Worm (Caenorhabditis elegans) whole organism, L1 larva: ENCODE measurements around the gene T19C3.5.

Source experiments
- C04F5.9 ChIP-seq: sonication (generic microtip); optimal IDR thresholded peaks from 2 replicates; lab custom pipeline; 2016; ENCODE audit warnings: missing genetic modification characterization, missing compliant biosample characterization
- C16A3.4 ChIP-seq: fragments of 150-350 bp; optimal IDR thresholded peaks from 2 replicates; lab custom pipeline; 2014; ENCODE audit warnings: missing biosample characterization, missing genetic modification characterization
- C34B4.2 ChIP-seq: sonication (generic microtip); optimal IDR thresholded peaks from 2 replicates; lab custom pipeline; 2017; ENCODE audit warnings: mild to moderate bottlenecking, missing genetic modification characterization, missing compliant biosample characterization
- F16B12.6 ChIP-seq: fragments of 150-350 bp; optimal IDR thresholded peaks from 2 replicates; lab custom pipeline; 2014; ENCODE audit warnings: missing biosample characterization, missing genetic modification characterization
- Y116A8C.19 ChIP-seq: sonication (generic microtip); optimal IDR thresholded peaks from 2 replicates; lab custom pipeline; 2016; ENCODE audit warnings: missing compliant biosample characterization, missing genetic modification characterization, borderline replicate concordance
- aha-1 ChIP-seq: fragments of 150-350 bp; optimal IDR thresholded peaks from 2 replicates; lab custom pipeline; 2014; ENCODE audit warnings: missing biosample characterization, missing genetic modification characterization
- alr-1 ChIP-seq: fragments of 200-800 bp; sonication (Bioruptor generic); optimal IDR thresholded peaks from 2 replicates; lab custom pipeline; 2018; ENCODE audit warnings: borderline replicate concordance, mild to moderate bottlenecking, missing genetic modification characterization, missing compliant biosample characterization
- aly-2 ChIP-seq: fragments of 150-350 bp; optimal IDR thresholded peaks from 2 replicates; lab custom pipeline; 2014; ENCODE audit warnings: missing biosample characterization, missing genetic modification characterization
- ama-1 ChIP-seq: fragments of 150-350 bp; optimal IDR thresholded peaks from 2 replicates; lab custom pipeline; 2014
- blmp-1 ChIP-seq: fragments of 150-350 bp; optimal IDR thresholded peaks from 2 replicates; lab custom pipeline; 2014; ENCODE audit warnings: missing biosample characterization, missing genetic modification characterization
- ceh-8 ChIP-seq: fragments of 200-800 bp; sonication (Bioruptor generic); optimal IDR thresholded peaks from 2 replicates; lab custom pipeline; 2018; ENCODE audit warnings: mild to moderate bottlenecking, missing genetic modification characterization, moderate library complexity, missing compliant biosample characterization
- ceh-90 ChIP-seq: sonication (generic microtip); optimal IDR thresholded peaks from 2 replicates; lab custom pipeline; 2016; ENCODE audit warnings: missing genetic modification characterization, missing compliant biosample characterization
- efl-1 ChIP-seq, 4 experiments: fragments of 150-350 bp; optimal IDR thresholded peaks in 3 of 4; peaks in 1 of 4; 1 replicate in 1 of 4; 2 replicates in 3 of 4; lab custom pipeline; 2014; ENCODE audit warnings: missing biosample characterization in 2 of 4, missing genetic modification characterization in 2 of 4, missing genetic modification reagents in 2 of 4
- egl-13 ChIP-seq: sonication (generic microtip); optimal IDR thresholded peaks from 2 replicates; lab custom pipeline; 2016; ENCODE audit warnings: missing genotype, missing genetic modification reagents, missing genetic modification characterization, missing compliant biosample characterization
- egl-27 ChIP-seq, 2 experiments: fragments of 150-350 bp in 1 of 2; sonication (generic microtip); optimal IDR thresholded peaks; 3 replicates each; lab custom pipeline; 2017 to 2018; ENCODE audit warnings: missing biosample characterization in 2 of 2, missing genetic modification characterization in 2 of 2, missing genetic modification reagents in 2 of 2
- ets-5 ChIP-seq: fragments of 200-800 bp; sonication (Bioruptor generic); IDR thresholded peaks from 2 replicates; pipeline ENCODE4 v1.3.6; 2022; ENCODE audit warnings: missing genetic modification characterization, missing compliant biosample characterization
- fkh-10 ChIP-seq: sonication (generic microtip); optimal IDR thresholded peaks from 2 replicates; lab custom pipeline; 2017; ENCODE audit warnings: missing biosample characterization, missing genetic modification reagents, missing genetic modification characterization
- fkh-4 ChIP-seq: sonication (generic microtip); optimal IDR thresholded peaks from 2 replicates; lab custom pipeline; 2016; ENCODE audit warnings: missing compliant biosample characterization, missing genetic modification characterization, borderline replicate concordance
- hlh-17 ChIP-seq: fragments of 200-800 bp; sonication (Bioruptor generic); optimal IDR thresholded peaks from 2 replicates; lab custom pipeline; 2018; ENCODE audit warnings: missing genetic modification characterization, mild to moderate bottlenecking, missing compliant biosample characterization, moderate library complexity, borderline replicate concordance
- irx-1 ChIP-seq: sonication (generic microtip); optimal IDR thresholded peaks from 2 replicates; lab custom pipeline; 2016; ENCODE audit warnings: missing genetic modification characterization, missing compliant biosample characterization
- lsy-2 ChIP-seq, 2 experiments: fragments of 150-350 bp; optimal IDR thresholded peaks; 2 replicates each; lab custom pipeline; 2014; ENCODE audit warnings: missing biosample characterization in 2 of 2, missing genetic modification characterization in 2 of 2
- mab-9 ChIP-seq: fragments of 200-800 bp; sonication (Bioruptor generic); IDR thresholded peaks from 2 replicates; pipeline ENCODE4 v1.3.6; 2022; ENCODE audit warnings: missing genetic modification reagents, missing genetic modification characterization, missing compliant biosample characterization
- mdl-1 ChIP-seq, 2 experiments: fragments of 150-350 bp; optimal IDR thresholded peaks; 2 replicates each; lab custom pipeline; 2014 to 2017; ENCODE audit warnings: missing biosample characterization in 2 of 2, missing genetic modification characterization in 2 of 2, inconsistent platforms in 1 of 2
- mef-2 ChIP-seq: fragments of 150-350 bp; optimal IDR thresholded peaks from 2 replicates; lab custom pipeline; 2014; ENCODE audit warnings: missing biosample characterization, missing genetic modification characterization
- mep-1 ChIP-seq: fragments of 150-350 bp; optimal IDR thresholded peaks from 2 replicates; lab custom pipeline; 2014; ENCODE audit warnings: missing biosample characterization, missing genetic modification characterization
- nhr-71 ChIP-seq: sonication (generic microtip); optimal IDR thresholded peaks from 2 replicates; lab custom pipeline; 2016; ENCODE audit warnings: mild to moderate bottlenecking, missing genetic modification characterization, moderate library complexity, missing compliant biosample characterization
- nhr-84 ChIP-seq: sonication (generic microtip); optimal IDR thresholded peaks from 2 replicates; lab custom pipeline; 2017; ENCODE audit warnings: missing biosample characterization, missing genetic modification characterization
- nhr-85 ChIP-seq: sonication (generic microtip); peaks from one replicate; lab custom pipeline; 2016; ENCODE audit warnings: missing genetic modification characterization, inconsistent platforms, missing compliant biosample characterization
- nhr-90 ChIP-seq: sonication (generic microtip); optimal IDR thresholded peaks from 2 replicates; lab custom pipeline; 2016; ENCODE audit warnings: mild to moderate bottlenecking, missing genetic modification characterization, missing compliant biosample characterization; ENCODE audit not compliant: poor library complexity
- rnt-1 ChIP-seq: sonication (generic microtip); optimal IDR thresholded peaks from 2 replicates; lab custom pipeline; 2016; ENCODE audit warnings: mild to moderate bottlenecking, missing genetic modification characterization, moderate library complexity, missing compliant biosample characterization
- skn-1 ChIP-seq: fragments of 150-350 bp; optimal IDR thresholded peaks from 2 replicates; lab custom pipeline; 2014; ENCODE audit warnings: missing biosample characterization, missing genetic modification characterization
- snpc-4 ChIP-seq: fragments of 150-350 bp; optimal IDR thresholded peaks from 2 replicates; lab custom pipeline; 2014; ENCODE audit warnings: missing biosample characterization, missing genetic modification characterization
- snu-23 ChIP-seq: sonication (generic microtip); optimal IDR thresholded peaks from 2 replicates; lab custom pipeline; 2016; ENCODE audit warnings: missing genetic modification characterization, missing compliant biosample characterization
- sox-4 ChIP-seq: sonication (generic microtip); optimal IDR thresholded peaks from 2 replicates; lab custom pipeline; 2016; ENCODE audit warnings: missing genetic modification characterization, missing compliant biosample characterization
- sptf-1 ChIP-seq: fragments of 150-350 bp; optimal IDR thresholded peaks from 2 replicates; lab custom pipeline; 2014; ENCODE audit warnings: missing biosample characterization, missing genetic modification characterization
- sup-37 ChIP-seq: fragments of 200-800 bp; sonication (Bioruptor generic); optimal IDR thresholded peaks from 2 replicates; lab custom pipeline; 2018; ENCODE audit warnings: mild to moderate bottlenecking, missing genetic modification characterization, missing compliant biosample characterization
- swsn-7 ChIP-seq: sonication (generic microtip); optimal IDR thresholded peaks from 2 replicates; lab custom pipeline; 2016; ENCODE audit warnings: missing genetic modification characterization, missing compliant biosample characterization
- tbx-2 ChIP-seq: sonication (generic microtip); optimal IDR thresholded peaks from 2 replicates; lab custom pipeline; 2016; ENCODE audit warnings: missing genetic modification characterization, missing compliant biosample characterization
- unc-130 ChIP-seq: fragments of 150-350 bp; optimal IDR thresholded peaks from 2 replicates; lab custom pipeline; 2017; ENCODE audit warnings: missing biosample characterization, missing genetic modification characterization, inconsistent platforms
- unc-30 ChIP-seq: sonication (generic microtip); optimal IDR thresholded peaks from 2 replicates; lab custom pipeline; 2017; ENCODE audit warnings: missing biosample characterization, missing genetic modification characterization
- unc-86 ChIP-seq: sonication (generic microtip); optimal IDR thresholded peaks from 2 replicates; lab custom pipeline; 2016; ENCODE audit warnings: missing genetic modification characterization, missing compliant biosample characterization
- unc-98 ChIP-seq: fragments of 200-800 bp; sonication (Bioruptor generic); IDR thresholded peaks from 2 replicates; pipeline ENCODE4 v1.3.6; 2022; ENCODE audit warnings: missing genetic modification characterization, missing compliant biosample characterization
- xbp-1 ChIP-seq: sonication (generic microtip); optimal IDR thresholded peaks from 2 replicates; lab custom pipeline; 2016; ENCODE audit warnings: missing genetic modification characterization, missing compliant biosample characterization
- zag-1 ChIP-seq: fragments of 150-350 bp; optimal IDR thresholded peaks from 2 replicates; lab custom pipeline; 2014; ENCODE audit warnings: missing biosample characterization, missing genetic modification characterization
- zip-4 ChIP-seq: fragments of 200-800 bp; sonication (Bioruptor generic); optimal IDR thresholded peaks from 2 replicates; lab custom pipeline; 2018; ENCODE audit warnings: mild to moderate bottlenecking, missing genetic modification characterization, moderate library complexity, missing compliant biosample characterization
- ztf-11 ChIP-seq, 2 experiments: sonication (generic microtip); optimal IDR thresholded peaks; 2 replicates each; lab custom pipeline; 2016 to 2017; ENCODE audit warnings: missing genetic modification characterization in 2 of 2, missing biosample characterization in 1 of 2, missing compliant biosample characterization in 1 of 2
- ztf-4 ChIP-seq: fragments of 150-350 bp; optimal IDR thresholded peaks from 2 replicates; lab custom pipeline; 2014; ENCODE audit warnings: missing biosample characterization, missing genetic modification characterization

T19C3.5 gene

DNA sequence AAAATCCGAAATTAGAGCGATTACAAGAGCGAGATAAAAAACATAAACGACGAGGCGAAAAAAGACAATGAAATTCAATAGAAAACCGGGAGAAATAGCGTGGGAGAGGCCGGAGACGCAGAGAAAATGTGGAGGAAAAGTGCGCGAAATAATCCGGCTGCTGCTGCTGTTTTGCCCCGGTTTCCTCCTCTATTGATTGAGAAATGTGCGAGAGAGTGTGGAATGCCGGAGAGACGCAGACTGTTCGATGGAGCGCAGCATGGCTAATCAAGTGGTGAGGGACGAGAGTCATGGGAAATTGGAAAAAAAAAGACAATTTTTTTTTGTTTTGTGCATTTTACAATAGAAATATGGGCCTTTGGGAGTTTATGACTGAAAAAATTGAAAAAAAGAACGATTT, 29.6 kb downstream of the T19C3.5 start (continued):
- no peak for TF ChIP-seq alr-1
- TF ChIP-seq unc-98 (GFP tag; lab: Robert Waterston, UW): no peak
- peak; percentile 58 to 68 for TF ChIP-seq efl-1 (optimal IDR thresholded peaks at IDR 0.05; lab: Kevin White, UChicago)
- peak in 1 of 2 experiments; percentile 15 for TF ChIP-seq efl-1 (GFP tag; optimal IDR thresholded peaks at IDR 0.05 in 1 of 2; lab: Kevin White, UChicago)
- TF ChIP-seq zip-4 (GFP tag; lab: Kevin White, UChicago): no peak
- TF ChIP-seq unc-86 (tag; lab: Kevin White, UChicago): peak; percentile 38
- TF ChIP-seq sptf-1 (tag; lab: Kevin White, UChicago): no peak
- no peak for TF ChIP-seq unc-30 (tag; lab: Kevin White, UChicago)
- peak in 1 of 2 experiments; percentile 34 for TF ChIP-seq egl-27 (tag; optimal IDR thresholded peaks at IDR 0.05; lab: Kevin White, UChicago)
- no peak for TF ChIP-seq rnt-1 (tag; lab: Kevin White, UChicago)
- peak; percentile 39 for TF ChIP-seq blmp-1
- no peak for TF ChIP-seq aha-1 (tag; lab: Kevin White, UChicago)
- peak; percentile 47 to 62 for TF ChIP-seq lsy-2 (tag; optimal IDR thresholded peaks at IDR 0.05; lab: Kevin White, UChicago)
- no peak for TF ChIP-seq C04F5.9
- TF ChIP-seq C16A3.4: no peak
- TF ChIP-seq hlh-17: no peak
- peak; percentile 41 for TF ChIP-seq xbp-1
- TF ChIP-seq skn-1 (tag; lab: Kevin White, UChicago): peak; percentile 32
- TF ChIP-seq sup-37 (GFP tag; lab: Kevin White, UChicago): no peak
- no peak for TF ChIP-seq nhr-85 (tag; lab: Kevin White, UChicago)
- TF ChIP-seq ama-1 (lab: Kevin White, UChicago): no peak
- peak; percentile 76 for TF ChIP-seq mep-1
- TF ChIP-seq unc-130 (tag; lab: Kevin White, UChicago): no peak
- TF ChIP-seq nhr-84 (tag; lab: Kevin White, UChicago): no peak
- no peak for TF ChIP-seq C34B4.2 (tag; lab: Kevin White, UChicago)
- no peak for TF ChIP-seq mef-2 (tag; lab: Kevin White, UChicago)
- TF ChIP-seq nhr-71 (tag; lab: Kevin White, UChicago): peak; percentile 70
- TF ChIP-seq ceh-90: no peak
- TF ChIP-seq egl-13: no peak
- TF ChIP-seq sox-4 (tag; lab: Kevin White, UChicago): no peak
- peak in 1 of 2 experiments; percentile 52 for TF ChIP-seq mdl-1 (tag; optimal IDR thresholded peaks at IDR 0.05; lab: Kevin White, UChicago)
- no peak for TF ChIP-seq fkh-4
- no peak for TF ChIP-seq F16B12.6 (tag; lab: Kevin White, UChicago)
- no peak for TF ChIP-seq ztf-4 (tag; lab: Kevin White, UChicago)
- TF ChIP-seq zag-1 (tag; lab: Kevin White, UChicago): no peak
- peak; percentile 75 for TF ChIP-seq snu-23 (GFP tag; lab: Kevin White, UChicago)
- TF ChIP-seq ets-5: no peak
- TF ChIP-seq tbx-2 (tag; lab: Kevin White, UChicago): peak; percentile 73
- peak; percentile 64 for TF ChIP-seq swsn-7
- peak; percentile 76 for TF ChIP-seq fkh-10 (GFP tag; lab: Kevin White, UChicago)
- TF ChIP-seq ceh-8 (GFP tag; lab: Kevin White, UChicago): no peak
- TF ChIP-seq snpc-4 (tag; lab: Kevin White, UChicago): peak; percentile 34
- no peak for TF ChIP-seq nhr-90
- TF ChIP-seq Y116A8C.19 (tag; lab: Kevin White, UChicago): no peak
- TF ChIP-seq aly-2 (tag; lab: Kevin White, UChicago): no peak
- peak; percentile 12 for TF ChIP-seq irx-1 (tag; lab: Kevin White, UChicago)
- peak in 1 of 2 experiments; percentile 3 for TF ChIP-seq ztf-11 (tag; optimal IDR thresholded peaks at IDR 0.05; lab: Kevin White, UChicago)
- no peak for TF ChIP-seq mab-9 (GFP tag; lab: Robert Waterston, UW)
